Worm (Caenorhabditis elegans) whole organism, mixed stage, embryonic: ENCODE results near the gene emb-30.
"Not testable (repeated sequence)": the region's sequence is repeated elsewhere in the genome, so short reads cannot be mapped to it uniquely, and the experiment has no call there.

Experiments
- ces-1 ChIP-seq: fragments of 150-350 bp; optimal IDR thresholded peaks from 2 replicates; lab custom pipeline; 2014; ENCODE audit warnings: missing biosample characterization, missing genetic modification reagents, missing genetic modification characterization
- flh-1 ChIP-seq: fragments of 200-800 bp; sonication (Bioruptor generic); optimal IDR thresholded peaks from 2 replicates; lab custom pipeline; 2018; ENCODE audit warnings: mild to moderate bottlenecking, missing genetic modification characterization, moderate library complexity, missing compliant biosample characterization
- lin-13 ChIP-seq: fragments of 150-350 bp; optimal IDR thresholded peaks from 2 replicates; lab custom pipeline; 2014; ENCODE audit warnings: missing biosample characterization, missing genetic modification characterization
- lin-32 ChIP-seq: fragments of 200-800 bp; sonication (Bioruptor generic); optimal IDR thresholded peaks from 2 replicates; lab custom pipeline; 2018; ENCODE audit warnings: mild to moderate bottlenecking, missing genetic modification characterization, missing compliant biosample characterization
- lsy-2 ChIP-seq: fragments of 150-350 bp; optimal IDR thresholded peaks from 2 replicates; lab custom pipeline; 2014; ENCODE audit warnings: missing biosample characterization, missing genetic modification characterization
- pha-4 ChIP-seq: fragments of 150-350 bp; optimal IDR thresholded peaks from 2 replicates; lab custom pipeline; 2018; ENCODE audit warnings: missing biosample characterization, missing genetic modification reagents, missing genetic modification characterization
- snpc-4 ChIP-seq: fragments of 150-350 bp; optimal IDR thresholded peaks from 2 replicates; lab custom pipeline; 2014; ENCODE audit warnings: missing biosample characterization, missing genetic modification characterization
- unc-39 ChIP-seq: fragments of 150-350 bp; optimal IDR thresholded peaks from 2 replicates; lab custom pipeline; 2014; ENCODE audit warnings: missing biosample characterization, missing genetic modification characterization
- unc-62 ChIP-seq: fragments of 150-350 bp; optimal IDR thresholded peaks from 2 replicates; lab custom pipeline; 2014; ENCODE audit warnings: missing biosample characterization, missing genetic modification reagents, missing genetic modification characterization
- ztf-11 ChIP-seq: fragments of 150-350 bp; optimal IDR thresholded peaks from 2 replicates; lab custom pipeline; 2014; ENCODE audit warnings: missing biosample characterization, missing genetic modification characterization

- TF ChIP-seq flh-1 (GFP tag; lab: Kevin White, UChicago); lin-13 (tag; lab: Kevin White, UChicago); lsy-2 (tag; lab: Kevin White, UChicago); snpc-4; pha-4 (tag; lab: Kevin White, UChicago); ztf-11 (tag; lab: Kevin White, UChicago); unc-39 (tag; lab: Kevin White, UChicago); ces-1 (GFP tag; lab: Kevin White, UChicago); lin-32; unc-62 (GFP tag; lab: Kevin White, UChicago): not testable (repeated sequence)
Measured at ce11 chrIII:9420231-9420630, 21.0 kb downstream of the emb-30 start, which contains the start of gene T26G10.4.
